Fruit fly (Drosophila melanogaster) ovary, adult (tissue): ENCODE data around the gene hydra.

Source experiments
- CG17801 ChIP-seq: fragments of 200-800 bp; optimal IDR thresholded peaks from 2 replicates; lab custom pipeline; 2019; ENCODE audit warnings: missing biosample characterization, mild to moderate bottlenecking, missing genetic modification characterization, moderate library complexity; ENCODE audit not compliant: partially characterized antibody

hydra gene

dm6 chrX:20662919-20663557, 13.8 kb downstream of the hydra start:
- TF ChIP-seq CG17801, result no peak

dm6 chrX:20661612-20662228, 15.1 kb downstream of the hydra start, which contains the start of gene CG1835:
CG1835 (plus strand) TSS chrX:20661917.
- TF ChIP-seq CG17801, result peak; percentile 4

- TF ChIP-seq CG17801, result no peak
Observed at dm6 chrX:20658627-20659026, 18.2 kb downstream of the hydra start.

- TF ChIP-seq CG17801, result peak; percentile 80
Observed at dm6 chrX:20656535-20657350, 20.1 kb downstream of the hydra start, which contains the start of gene Cyp6v1. Cyp6v1 (plus strand) TSS chrX:20657122.

dm6 chrX:20654954-20655391, 21.9 kb downstream of the hydra start:
- peak; percentile 2 for TF ChIP-seq CG17801

dm6 chrX:20652353-20652752, 24.5 kb downstream of the hydra start:
- no peak for TF ChIP-seq CG17801

- TF ChIP-seq CG17801, result no peak
Observed at dm6 chrX:20646223-20646622, 30.6 kb downstream of the hydra start.

dm6 chrX:20643964-20644363, 32.9 kb downstream of the hydra start:
- TF ChIP-seq CG17801, result no peak

dm6 chrX:20643385-20643784, 33.5 kb downstream of the hydra start:
- no peak for TF ChIP-seq CG17801

- no peak for TF ChIP-seq CG17801
Observed at dm6 chrX:20638054-20638453, 38.8 kb downstream of the hydra start.

- no peak for TF ChIP-seq CG17801
Observed at dm6 chrX:20636724-20637123, 40.1 kb downstream of the hydra start.

- TF ChIP-seq CG17801, result no peak
Observed at dm6 chrX:20632115-20632514, 44.7 kb downstream of the hydra start.

dm6 chrX:20631160-20631559, 45.7 kb downstream of the hydra start:
- TF ChIP-seq CG17801, result no peak

dm6 chrX:20629360-20629759, 47.5 kb downstream of the hydra start:
- TF ChIP-seq CG17801, result no peak

dm6 chrX:20623673-20624072, 53.2 kb downstream of the hydra start, which contains the start of gene RunxA:
RunxA (minus strand) TSS chrX:20623773.
- TF ChIP-seq CG17801, result no peak
